Worm (Caenorhabditis elegans) whole organism, L4 larva: ENCODE results near the gene F07C6.4.

Source experiments
- D1046.2 ChIP-seq: fragments of 200-800 bp; sonication (Bioruptor generic); IDR thresholded peaks from 2 replicates; pipeline ENCODE4 v1.3.6; 2022; ENCODE audit warnings: missing genetic modification characterization, missing compliant biosample characterization
- F49E8.2 ChIP-seq: sonication (generic microtip); optimal IDR thresholded peaks from 2 replicates; lab custom pipeline; 2016; ENCODE audit warnings: missing compliant biosample characterization, mild to moderate bottlenecking, missing genetic modification characterization, borderline replicate concordance
- T20F7.1 ChIP-seq: fragments of 200-800 bp; sonication (Bioruptor generic); optimal IDR thresholded peaks from 2 replicates; lab custom pipeline; 2018; ENCODE audit warnings: mild to moderate bottlenecking, missing genetic modification characterization, missing compliant biosample characterization
- Y48G9A.11 ChIP-seq: fragments of 200-800 bp; sonication (Bioruptor generic); IDR thresholded peaks from 2 replicates; pipeline ENCODE4 v1.3.6; 2022; ENCODE audit warnings: missing genetic modification reagents, missing genetic modification characterization, missing compliant biosample characterization
- ZK337.2 ChIP-seq: fragments of 200-800 bp; sonication (Bioruptor generic); IDR thresholded peaks from 2 replicates; pipeline ENCODE4 v1.3.6; 2022; ENCODE audit warnings: missing genetic modification reagents, missing genetic modification characterization, missing compliant biosample characterization
- aly-2 ChIP-seq: sonication (generic microtip); optimal IDR thresholded peaks from 2 replicates; lab custom pipeline; 2018; ENCODE audit warnings: missing biosample characterization, missing genetic modification characterization
- ama-1 ChIP-seq: fragments of 150-350 bp; optimal IDR thresholded peaks from 2 replicates; lab custom pipeline; 2014; ENCODE audit warnings: inconsistent platforms, mixed read lengths
- arid-1 ChIP-seq: fragments of 200-800 bp; sonication (Bioruptor generic); conservative IDR thresholded peaks from 2 replicates; pipeline ENCODE4 v1.3.6; 2022; ENCODE audit warnings: missing genetic modification reagents, missing genetic modification characterization, missing compliant biosample characterization
- attf-4 ChIP-seq: sonication (generic microtip); optimal IDR thresholded peaks from 3 replicates; lab custom pipeline; 2017; ENCODE audit warnings: missing biosample characterization, missing genetic modification characterization
- ceh-20 ChIP-seq: fragments of 200-800 bp; sonication (Bioruptor generic); IDR thresholded peaks from 2 replicates; pipeline ENCODE4 v1.3.6; 2022; ENCODE audit warnings: missing genetic modification reagents, missing genetic modification characterization, missing compliant biosample characterization
- ceh-32 ChIP-seq: sonication (generic microtip); optimal IDR thresholded peaks from 2 replicates; lab custom pipeline; 2016; ENCODE audit warnings: mild to moderate bottlenecking, missing genetic modification characterization, missing compliant biosample characterization; ENCODE audit not compliant: poor library complexity
- ceh-44 ChIP-seq: fragments of 200-800 bp; sonication (Bioruptor generic); IDR thresholded peaks from 2 replicates; pipeline ENCODE4 v1.3.6; 2022; ENCODE audit warnings: missing genetic modification reagents, missing genetic modification characterization, missing compliant biosample characterization
- ces-1 ChIP-seq: fragments of 150-350 bp; sonication (generic microtip); optimal IDR thresholded peaks from 4 replicates; lab custom pipeline; 2014; ENCODE audit warnings: missing biosample characterization, missing genetic modification reagents, missing genetic modification characterization
- daf-12 ChIP-seq: fragments of 150-350 bp; optimal IDR thresholded peaks from 2 replicates; lab custom pipeline; 2014; ENCODE audit warnings: missing biosample characterization, missing genetic modification reagents, missing genetic modification characterization
- dmd-6 ChIP-seq: fragments of 200-800 bp; sonication (Bioruptor generic); IDR thresholded peaks from 2 replicates; pipeline ENCODE4 v1.3.6; 2022; ENCODE audit warnings: missing genetic modification reagents, missing genetic modification characterization, missing compliant biosample characterization
- dve-1 ChIP-seq: sonication (generic microtip); optimal IDR thresholded peaks from 2 replicates; lab custom pipeline; 2017; ENCODE audit warnings: antibody characterized with exemption, mild to moderate bottlenecking, missing genetic modification characterization, missing compliant biosample characterization; ENCODE audit not compliant: insufficient read depth
- gei-8 ChIP-seq: fragments of 200-800 bp; sonication (Bioruptor generic); optimal IDR thresholded peaks from 2 replicates; lab custom pipeline; 2018; ENCODE audit warnings: mild to moderate bottlenecking, missing genetic modification characterization, missing compliant biosample characterization
- hlh-30 ChIP-seq: sonication (generic microtip); optimal IDR thresholded peaks from 2 replicates; lab custom pipeline; 2017; ENCODE audit warnings: antibody characterized with exemption, mild to moderate bottlenecking, missing genetic modification characterization, missing compliant biosample characterization; ENCODE audit not compliant: insufficient read depth
- lin-1 ChIP-seq: fragments of 200-800 bp; sonication (Bioruptor generic); IDR thresholded peaks from 2 replicates; pipeline ENCODE4 v1.3.6; 2022; ENCODE audit warnings: missing genetic modification reagents, missing genetic modification characterization, missing compliant biosample characterization
- lin-29 ChIP-seq: fragments of 200-800 bp; sonication (Bioruptor generic); IDR thresholded peaks from 2 replicates; pipeline ENCODE4 v1.3.6; 2022; ENCODE audit warnings: missing genetic modification reagents, missing genetic modification characterization, missing compliant biosample characterization
- lir-3 ChIP-seq: sonication (generic microtip); optimal IDR thresholded peaks from 2 replicates; lab custom pipeline; 2016; ENCODE audit warnings: mild to moderate bottlenecking, missing genetic modification characterization, missing compliant biosample characterization
- lsy-2 ChIP-seq, 2 experiments: fragments of 150-350 bp in 1 of 2; sonication (generic microtip) in 1 of 2; optimal IDR thresholded peaks; 2 replicates each; lab custom pipeline; 2014 to 2017; ENCODE audit warnings: missing biosample characterization in 2 of 2, missing genetic modification characterization in 2 of 2
- madf-5 ChIP-seq, 2 experiments: fragments of 200-800 bp; sonication (Bioruptor generic); IDR thresholded peaks; 2 replicates each; pipeline ENCODE4 v1.3.6; 2022; ENCODE audit warnings: missing compliant biosample characterization in 2 of 2, missing genetic modification characterization in 2 of 2
- madf-9 ChIP-seq: fragments of 200-800 bp; sonication (Bioruptor generic); conservative IDR thresholded peaks from 2 replicates; pipeline ENCODE4 v1.3.6; 2022; ENCODE audit warnings: missing genetic modification reagents, missing genetic modification characterization, missing compliant biosample characterization
- mdt-29 ChIP-seq: fragments of 200-800 bp; sonication (Bioruptor generic); IDR thresholded peaks from 2 replicates; pipeline ENCODE4 v1.3.6; 2022; ENCODE audit warnings: missing genetic modification reagents, missing genetic modification characterization, missing compliant biosample characterization
- mes-2 ChIP-seq: sonication (generic microtip); optimal IDR thresholded peaks from 2 replicates; lab custom pipeline; 2016; ENCODE audit warnings: missing genotype, mild to moderate bottlenecking, missing genetic modification characterization, missing compliant biosample characterization; ENCODE audit not compliant: poor library complexity, severe bottlenecking
- nhr-102 ChIP-seq: sonication (generic microtip); optimal IDR thresholded peaks from 2 replicates; lab custom pipeline; 2016; ENCODE audit warnings: mild to moderate bottlenecking, missing genetic modification characterization, moderate library complexity, missing compliant biosample characterization
- nhr-11 ChIP-seq: fragments of 150-350 bp; optimal IDR thresholded peaks from 2 replicates; lab custom pipeline; 2014; ENCODE audit warnings: missing biosample characterization, missing genetic modification characterization
- nhr-111 ChIP-seq: fragments of 200-800 bp; sonication (Bioruptor generic); optimal IDR thresholded peaks from 2 replicates; lab custom pipeline; 2018; ENCODE audit warnings: mild to moderate bottlenecking, missing genetic modification characterization, missing compliant biosample characterization
- nhr-237 ChIP-seq: sonication (generic microtip); optimal IDR thresholded peaks from 2 replicates; lab custom pipeline; 2017; ENCODE audit warnings: missing biosample characterization, missing genetic modification characterization
- nhr-25 ChIP-seq: sonication (generic microtip); optimal IDR thresholded peaks from 2 replicates; lab custom pipeline; 2017; ENCODE audit warnings: missing genetic modification characterization, mild to moderate bottlenecking, missing compliant biosample characterization, antibody characterized with exemption, moderate library complexity, borderline replicate concordance; ENCODE audit not compliant: insufficient read depth
- nhr-48 ChIP-seq: sonication (generic microtip); optimal IDR thresholded peaks from 2 replicates; lab custom pipeline; 2016; ENCODE audit warnings: mild to moderate bottlenecking, missing genetic modification characterization, missing compliant biosample characterization
- nhr-77 ChIP-seq: fragments of 150-350 bp; optimal IDR thresholded peaks from 2 replicates; lab custom pipeline; 2014; ENCODE audit warnings: missing biosample characterization, missing genetic modification characterization
- pha-4 ChIP-seq, 2 experiments: fragments of 150-350 bp in 1 of 2; fragments of 200-800 bp in 1 of 2; sonication (Bioruptor generic) in 1 of 2; IDR thresholded peaks in 1 of 2; optimal IDR thresholded peaks in 1 of 2; 2 replicates each; pipeline versions ENCODE4 v1.3.6 to Lab custom; 2014 to 2022; ENCODE audit warnings: missing genetic modification characterization in 2 of 2, missing genetic modification reagents in 2 of 2, missing biosample characterization in 1 of 2, missing compliant biosample characterization in 1 of 2
- php-3 ChIP-seq: fragments of 200-800 bp; sonication (Bioruptor generic); IDR thresholded peaks from 2 replicates; pipeline ENCODE4 v1.3.6; 2022; ENCODE audit warnings: missing genetic modification reagents, missing genetic modification characterization, missing compliant biosample characterization
- saeg-2 ChIP-seq: fragments of 200-800 bp; sonication (Bioruptor generic); IDR thresholded peaks from 2 replicates; pipeline ENCODE4 v1.3.6; 2022; ENCODE audit warnings: missing genetic modification reagents, missing genetic modification characterization, missing compliant biosample characterization
- set-16 ChIP-seq: fragments of 200-800 bp; sonication (Bioruptor generic); IDR thresholded peaks from 2 replicates; pipeline ENCODE4 v1.3.6; 2022; ENCODE audit warnings: missing genetic modification reagents, missing genetic modification characterization, missing compliant biosample characterization
- snpc-1.2 ChIP-seq: fragments of 200-800 bp; sonication (Bioruptor generic); IDR thresholded peaks from 2 replicates; pipeline ENCODE4 v1.3.6; 2022; ENCODE audit warnings: missing genetic modification reagents, missing genetic modification characterization, missing compliant biosample characterization
- spr-1 ChIP-seq: sonication (generic microtip); optimal IDR thresholded peaks from 2 replicates; lab custom pipeline; 2016; ENCODE audit warnings: mild to moderate bottlenecking, missing genetic modification characterization, missing compliant biosample characterization
- tag-97 ChIP-seq: fragments of 200-800 bp; sonication (Bioruptor generic); IDR thresholded peaks from 2 replicates; pipeline ENCODE4 v1.3.6; 2022; ENCODE audit warnings: missing genetic modification characterization, missing compliant biosample characterization
- tra-1 ChIP-seq: fragments of 200-800 bp; sonication (Bioruptor generic); IDR thresholded peaks from 2 replicates; pipeline ENCODE4 v1.3.6; 2022; ENCODE audit warnings: missing genetic modification reagents, missing genetic modification characterization, missing compliant biosample characterization
- unc-62 ChIP-seq, 3 experiments: fragments of 150-350 bp in 1 of 3; sonication (generic microtip); optimal IDR thresholded peaks in 2 of 3; peaks in 1 of 3; 1 replicate in 1 of 3; 2 replicates in 2 of 3; lab custom pipeline; 2014 to 2017; ENCODE audit warnings: missing biosample characterization in 3 of 3, missing genetic modification characterization in 3 of 3, missing genetic modification reagents in 3 of 3, missing genotype in 1 of 3
- vab-7 ChIP-seq: fragments of 200-800 bp; sonication (Bioruptor generic); IDR thresholded peaks from 2 replicates; pipeline ENCODE4 v1.3.6; 2022; ENCODE audit warnings: missing genetic modification reagents, missing genetic modification characterization, missing compliant biosample characterization
- zfp-2 ChIP-seq: sonication (generic microtip); optimal IDR thresholded peaks from 2 replicates; lab custom pipeline; 2016; ENCODE audit warnings: mild to moderate bottlenecking, missing genetic modification characterization, missing compliant biosample characterization
- zfp-3 ChIP-seq: fragments of 200-800 bp; sonication (Bioruptor generic); conservative IDR thresholded peaks from 2 replicates; pipeline ENCODE4 v1.3.6; 2022; ENCODE audit warnings: missing genetic modification reagents, missing genetic modification characterization, missing compliant biosample characterization
- zip-2 ChIP-seq: fragments of 150-350 bp; optimal IDR thresholded peaks from 2 replicates; lab custom pipeline; 2014; ENCODE audit warnings: missing biosample characterization, missing genetic modification characterization
- ztf-11 ChIP-seq: fragments of 150-350 bp; optimal IDR thresholded peaks from 2 replicates; lab custom pipeline; 2014; ENCODE audit warnings: missing biosample characterization, missing genetic modification characterization
- ztf-7 ChIP-seq: fragments of 150-350 bp; optimal IDR thresholded peaks from 2 replicates; lab custom pipeline; 2014; ENCODE audit warnings: missing biosample characterization, missing genetic modification characterization

The F07C6.4 gene

DNA sequence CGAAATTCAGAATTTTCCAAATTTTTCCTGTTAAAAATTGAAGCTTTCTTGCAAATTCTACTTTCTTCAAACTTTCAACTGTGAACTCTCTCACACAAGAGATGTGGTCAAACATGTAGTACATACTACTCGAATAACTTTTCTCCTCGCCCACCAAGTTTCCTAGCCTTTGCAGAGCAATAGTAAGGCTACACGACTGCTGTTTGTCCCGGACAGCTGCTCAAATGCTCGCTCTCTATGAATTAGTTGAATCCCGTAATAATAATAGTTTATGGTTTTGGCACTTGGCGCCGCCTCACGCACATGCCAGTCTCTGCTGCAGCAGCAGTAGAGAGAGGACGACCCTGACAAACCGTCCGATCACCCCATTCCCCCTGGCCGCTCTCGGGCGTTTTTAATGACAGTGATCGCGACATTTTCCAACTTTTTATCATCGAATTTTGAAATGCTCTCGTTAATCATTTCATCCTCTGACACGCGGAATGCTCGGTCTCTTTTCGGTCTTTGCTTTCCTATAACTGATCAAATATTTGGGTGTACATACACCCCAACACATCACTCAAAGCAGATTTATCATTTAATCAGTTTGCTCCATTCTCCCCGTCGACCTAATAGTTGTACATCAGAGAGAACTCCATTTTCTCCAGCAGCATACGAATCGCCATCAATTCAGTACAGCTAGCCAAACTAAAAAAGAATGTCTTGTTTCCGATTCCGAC is 28.1 kb downstream of the F07C6.4 start (continued):
- TF ChIP-seq nhr-237 (tag; lab: Kevin White, UChicago) (no peak), ama-1 (lab: Kevin White, UChicago) (no peak), zfp-2 (tag; lab: Kevin White, UChicago) (no peak), nhr-25 (tag; lab: Kevin White, UChicago) (no peak), tra-1 (GFP tag; lab: Robert Waterston, UW) (peak; percentile 87; the same call in 1 of the 2 replicates), lsy-2 (tag; optimal IDR thresholded peaks at IDR 0.05; lab: Kevin White, UChicago) (no peak), lir-3 (tag; lab: Kevin White, UChicago) (no peak), nhr-77 (tag; lab: Kevin White, UChicago) (no peak), php-3 (GFP tag; lab: Robert Waterston, UW) (peak; percentile 83), arid-1 (GFP tag; lab: Robert Waterston, UW) (no peak), madf-9 (GFP tag; lab: Robert Waterston, UW) (no peak), ceh-32 (no peak), ces-1 (GFP tag; lab: Kevin White, UChicago) (no peak), F49E8.2 (no peak), ceh-20 (peak; percentile 34; the same call in 1 of the 2 replicates), madf-5 (GFP tag; IDR thresholded peaks at IDR 0.05; lab: Robert Waterston, UW) (no peak), aly-2 (no peak), ZK337.2 (GFP tag; lab: Robert Waterston, UW) (no peak), zip-2 (tag; lab: Kevin White, UChicago) (no peak), lin-1 (GFP tag; lab: Robert Waterston, UW) (peak; percentile 78), unc-62 (GFP tag; optimal IDR thresholded peaks at IDR 0.05 in 1 of 2; lab: Kevin White, UChicago) (peak in 1 of 2 experiments; percentile 8), unc-62 (tag; optimal IDR thresholded peaks at IDR 0.05; lab: Kevin White, UChicago) (no peak), ceh-44 (no peak), hlh-30 (tag; lab: Kevin White, UChicago) (peak; percentile 28), Y48G9A.11 (no peak), dmd-6 (GFP tag; lab: Robert Waterston, UW) (peak; percentile 99), gei-8 (GFP tag; lab: Kevin White, UChicago) (no peak), ztf-7 (tag; lab: Kevin White, UChicago) (no peak), mes-2 (tag; lab: Kevin White, UChicago) (peak; percentile 24), nhr-48 (tag; lab: Kevin White, UChicago) (peak; percentile 70), set-16 (GFP tag; lab: Robert Waterston, UW) (peak; percentile 61), tag-97 (GFP tag; lab: Robert Waterston, UW) (no peak), snpc-1.2 (GFP tag; lab: Robert Waterston, UW) (no peak), ztf-11 (tag; lab: Kevin White, UChicago) (no peak), pha-4 (GFP tag; IDR thresholded peaks at IDR 0.05; lab: Robert Waterston, UW) (peak; percentile 42; the same call in 1 of the 2 replicates), pha-4 (tag; optimal IDR thresholded peaks at IDR 0.05; lab: Kevin White, UChicago) (no peak), nhr-11 (peak; percentile 41), nhr-102 (no peak), dve-1 (peak; percentile 45), zfp-3 (no peak), saeg-2 (GFP tag; lab: Robert Waterston, UW) (no peak), T20F7.1 (GFP tag; lab: Kevin White, UChicago) (peak; percentile 8), attf-4 (tag; lab: Kevin White, UChicago) (no peak), spr-1 (no peak), vab-7 (no peak), mdt-29 (GFP tag; lab: Robert Waterston, UW) (peak; percentile 16; the same call in 1 of the 2 replicates), nhr-111 (GFP tag; lab: Kevin White, UChicago) (no peak), daf-12 (tag; lab: Kevin White, UChicago) (no peak), D1046.2 (GFP tag; lab: Robert Waterston, UW) (no peak), lin-29 (GFP tag; lab: Robert Waterston, UW) (no peak)
